Fruit fly (Drosophila melanogaster): Measurements from ENCODE around the gene CG9192.
"Not testable (repeated sequence)": the region's sequence is repeated elsewhere in the genome, so short reads cannot be mapped to it uniquely, and the experiment has no call there.

DNA sequence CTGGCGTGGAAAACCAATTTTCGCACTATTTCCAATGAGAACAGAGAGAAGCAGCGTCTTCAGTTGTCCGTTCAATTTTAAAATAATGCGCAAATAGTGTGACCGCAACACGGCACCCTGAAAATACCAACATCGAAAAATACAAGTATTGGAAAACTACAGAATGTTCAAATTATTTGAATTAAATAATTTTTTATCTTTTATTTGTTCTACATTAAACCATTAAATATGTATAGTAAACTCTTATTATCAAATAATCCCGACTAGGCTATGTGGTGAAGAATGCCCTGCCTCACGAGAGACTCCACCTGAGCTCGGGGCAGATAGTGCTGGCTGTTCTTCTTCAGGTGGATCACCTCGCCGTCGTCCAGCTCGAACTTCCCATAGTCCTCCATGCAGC is 7.7 kb upstream of the CG9192 start, which contains the start of gene Klp61F:
- TF ChIP-seq h, insv, Sin3A, psq (optimal IDR thresholded peaks at IDR 0.05): not testable (repeated sequence)

Data from Kc167 (cell line).